Fruit fly (Drosophila melanogaster) whole organism, embryonic: ENCODE measurements around the gene gfzf.
A peak's percentile ranks its signal among the peaks of the same experiment; 100 is the strongest.

ENCODE experiments used
- Ada2b ChIP-seq: fragments of 200-800 bp; sonication (Bioruptor generic); IDR thresholded peaks from 2 replicates; pipeline ENCODE4 v1.3.6; 2022; ENCODE audit warnings: missing biosample characterization, missing genetic modification characterization
- Atf3 ChIP-seq: fragments of 200-800 bp; sonication (Bioruptor generic); optimal IDR thresholded peaks from 3 replicates; lab custom pipeline; 2016; ENCODE audit warnings: missing biosample characterization, missing genetic modification characterization
- B-H1 ChIP-seq: fragments of 200-800 bp; sonication (Bioruptor generic); IDR thresholded peaks from 3 replicates; pipeline ENCODE4 v1.3.6; 2022; ENCODE audit warnings: missing biosample characterization, missing genetic modification characterization
- Bteb2 ChIP-seq: fragments of 200-800 bp; sonication (Bioruptor generic); optimal IDR thresholded peaks from 2 replicates; lab custom pipeline; 2016; ENCODE audit warnings: missing biosample characterization, missing genetic modification characterization
- CG10543 ChIP-seq: fragments of 200-800 bp; sonication (Bioruptor generic); optimal IDR thresholded peaks from 3 replicates; lab custom pipeline; 2017; ENCODE audit warnings: missing biosample characterization, mild to moderate bottlenecking, missing genetic modification characterization, moderate library complexity
- CG10654 ChIP-seq: fragments of 200-800 bp; sonication (Bioruptor generic); optimal IDR thresholded peaks from 2 replicates; lab custom pipeline; 2016; ENCODE audit warnings: missing biosample characterization, missing genetic modification characterization
- CG11398 ChIP-seq: fragments of 200-800 bp; sonication (Bioruptor generic); optimal IDR thresholded peaks from 2 replicates; lab custom pipeline; 2016; ENCODE audit warnings: missing biosample characterization, missing genetic modification characterization
- CG11560 ChIP-seq: fragments of 200-800 bp; sonication (Bioruptor generic); IDR thresholded peaks from 3 replicates; pipeline ENCODE4 v1.3.6; 2022; ENCODE audit warnings: missing biosample characterization, missing genetic modification characterization
- CG12155 ChIP-seq: fragments of 200-800 bp; sonication (Bioruptor generic); optimal IDR thresholded peaks from 3 replicates; lab custom pipeline; 2016; ENCODE audit warnings: missing biosample characterization, missing genetic modification characterization
- CG12659 ChIP-seq: fragments of 200-800 bp; sonication (Bioruptor generic); optimal IDR thresholded peaks from 3 replicates; lab custom pipeline; 2017; ENCODE audit warnings: mild to moderate bottlenecking, missing biosample characterization, missing genetic modification reagents, missing genetic modification characterization
- CG13424 ChIP-seq: fragments of 200-800 bp; sonication (Bioruptor generic); optimal IDR thresholded peaks from 2 replicates; lab custom pipeline; 2019; ENCODE audit warnings: missing biosample characterization, mild to moderate bottlenecking, missing genetic modification characterization, moderate library complexity
- CG13775 ChIP-seq: fragments of 200-800 bp; sonication (Bioruptor generic); optimal IDR thresholded peaks from 3 replicates; lab custom pipeline; 2017; ENCODE audit warnings: missing biosample characterization, mild to moderate bottlenecking, missing genetic modification characterization
- CG14441 ChIP-seq: fragments of 200-800 bp; sonication (Bioruptor generic); IDR thresholded peaks from 2 replicates; pipeline ENCODE4 v1.3.6; 2022; ENCODE audit warnings: missing biosample characterization, missing genetic modification characterization
- CG15514 ChIP-seq: fragments of 200-800 bp; sonication (Bioruptor generic); optimal IDR thresholded peaks from 3 replicates; lab custom pipeline; 2017; ENCODE audit warnings: missing biosample characterization, missing genetic modification characterization, mild to moderate bottlenecking, moderate library complexity, missing genetic modification reagents
- CG1647 ChIP-seq: fragments of 200-800 bp; sonication (Bioruptor generic); optimal IDR thresholded peaks from 3 replicates; lab custom pipeline; 2016; ENCODE audit warnings: missing biosample characterization, missing genetic modification characterization
- CG30403 ChIP-seq: fragments of 200-800 bp; sonication (Bioruptor generic); optimal IDR thresholded peaks from 3 replicates; lab custom pipeline; 2016; ENCODE audit warnings: missing biosample characterization, missing genetic modification characterization
- CG33557 ChIP-seq: fragments of 200-800 bp; sonication (Bioruptor generic); optimal IDR thresholded peaks from 2 replicates; lab custom pipeline; 2019; ENCODE audit warnings: missing biosample characterization, mild to moderate bottlenecking, missing genetic modification characterization, moderate library complexity
- CG4360 ChIP-seq: fragments of 200-800 bp; sonication (Bioruptor generic); IDR thresholded peaks from 2 replicates; pipeline ENCODE4 v1.3.6; 2022; ENCODE audit warnings: missing biosample characterization, missing genetic modification characterization
- CG4730 ChIP-seq: fragments of 200-800 bp; sonication (Bioruptor generic); IDR thresholded peaks from 2 replicates; pipeline ENCODE4 v1.3.6; 2022; ENCODE audit warnings: missing biosample characterization, missing genetic modification characterization
- CG6683 ChIP-seq: fragments of 200-800 bp; sonication (Bioruptor generic); optimal IDR thresholded peaks from 2 replicates; lab custom pipeline; 2017; ENCODE audit warnings: missing biosample characterization, mild to moderate bottlenecking, missing genetic modification characterization, missing genetic modification reagents
- CG9797 ChIP-seq: fragments of 200-800 bp; sonication (Bioruptor generic); optimal IDR thresholded peaks from 3 replicates; lab custom pipeline; 2018; ENCODE audit warnings: missing biosample characterization, mild to moderate bottlenecking, missing genetic modification characterization
- CG9817 ChIP-seq: fragments of 200-800 bp; sonication (Bioruptor generic); optimal IDR thresholded peaks from 2 replicates; lab custom pipeline; 2018; ENCODE audit warnings: missing biosample characterization, mild to moderate bottlenecking, missing genetic modification characterization, moderate library complexity
- Chrac-16 ChIP-seq: fragments of 200-800 bp; sonication (Bioruptor generic); optimal IDR thresholded peaks from 3 replicates; lab custom pipeline; 2016; ENCODE audit warnings: missing biosample characterization, missing genetic modification characterization
- Doc3 ChIP-seq: fragments of 200-800 bp; sonication (Bioruptor generic); IDR thresholded peaks from 3 replicates; pipeline ENCODE4 v1.3.6; 2022; ENCODE audit warnings: missing biosample characterization, missing genetic modification characterization; ENCODE audit not compliant: partially characterized antibody
- Gug ChIP-seq: fragments of 200-800 bp; sonication (Bioruptor generic); IDR thresholded peaks from 4 replicates; pipeline ENCODE4 v1.3.6; 2022; ENCODE audit warnings: missing biosample characterization, missing genetic modification characterization
- Jarid2 ChIP-seq: fragments of 200-800 bp; sonication (Bioruptor generic); optimal IDR thresholded peaks from 3 replicates; lab custom pipeline; 2017; ENCODE audit warnings: mild to moderate bottlenecking, missing biosample characterization, missing genetic modification reagents, missing genetic modification characterization
- Myb ChIP-seq: fragments of 200-800 bp; sonication (Bioruptor generic); optimal IDR thresholded peaks from 2 replicates; lab custom pipeline; 2016; ENCODE audit warnings: missing biosample characterization, missing genetic modification characterization
- Nf-YB ChIP-seq: fragments of 200-800 bp; sonication (Bioruptor generic); optimal IDR thresholded peaks from 3 replicates; lab custom pipeline; 2019; ENCODE audit warnings: missing biosample characterization, mild to moderate bottlenecking, missing genetic modification characterization, moderate library complexity
- Pdp1 ChIP-seq, 2 experiments: fragments of 200-800 bp; sonication (Bioruptor generic); optimal IDR thresholded peaks; 3 replicates each; lab custom pipeline; 2016; ENCODE audit warnings: missing biosample characterization in 2 of 2, missing genetic modification characterization in 2 of 2, mild to moderate bottlenecking in 1 of 2, moderate library complexity in 1 of 2
- Rx ChIP-seq: fragments of 200-800 bp; sonication (Bioruptor generic); IDR thresholded peaks from 2 replicates; pipeline ENCODE4 v1.3.6; 2022; ENCODE audit warnings: missing biosample characterization, missing genetic modification characterization
- Six4 ChIP-seq: fragments of 200-800 bp; sonication (Bioruptor generic); optimal IDR thresholded peaks from 2 replicates; lab custom pipeline; 2016; ENCODE audit warnings: missing biosample characterization, missing genetic modification characterization
- Xrp1 ChIP-seq: fragments of 200-800 bp; sonication (Bioruptor generic); IDR thresholded peaks from 2 replicates; pipeline ENCODE4 v1.3.6; 2022; ENCODE audit warnings: missing biosample characterization, missing genetic modification characterization
- bab2 ChIP-seq: fragments of 200-800 bp; sonication (Bioruptor generic); optimal IDR thresholded peaks from 2 replicates; lab custom pipeline; 2016; ENCODE audit warnings: missing biosample characterization, missing genetic modification characterization
- bcd ChIP-seq: fragments of 200-800 bp; sonication (Bioruptor generic); optimal IDR thresholded peaks from 2 replicates; lab custom pipeline; 2017; ENCODE audit warnings: missing biosample characterization, mild to moderate bottlenecking, missing genetic modification characterization
- cas ChIP-seq: fragments of 200-800 bp; sonication (Bioruptor generic); IDR thresholded peaks from 2 replicates; pipeline ENCODE4 v1.3.6; 2022; ENCODE audit warnings: missing biosample characterization, missing genetic modification characterization
- chinmo ChIP-seq: fragments of 200-800 bp; sonication (Bioruptor generic); IDR thresholded peaks from 4 replicates; pipeline ENCODE4 v1.3.6; 2022; ENCODE audit warnings: missing biosample characterization, missing genetic modification characterization; ENCODE audit not compliant: partially characterized antibody
- en ChIP-seq: fragments of 200-800 bp; sonication (Bioruptor generic); optimal IDR thresholded peaks from 2 replicates; lab custom pipeline; 2016; ENCODE audit warnings: missing biosample characterization, missing genetic modification characterization
- eve ChIP-seq, 2 experiments: fragments of >200 bp; optimal IDR thresholded peaks; 2 replicates each; lab custom pipeline; 2017; ENCODE audit warnings: missing biosample characterization in 2 of 2, missing genetic modification characterization in 2 of 2
- fd3F ChIP-seq: fragments of 200-800 bp; sonication (Bioruptor generic); optimal IDR thresholded peaks from 2 replicates; lab custom pipeline; 2018; ENCODE audit warnings: missing biosample characterization, mild to moderate bottlenecking, missing genetic modification characterization, moderate library complexity
- gsb ChIP-seq: fragments of 200-800 bp; sonication (Bioruptor generic); IDR thresholded peaks from 2 replicates; pipeline ENCODE4 v1.3.6; 2022; ENCODE audit warnings: missing biosample characterization, missing genetic modification characterization
- ham ChIP-seq: fragments of 200-800 bp; sonication (Bioruptor generic); IDR thresholded peaks from 2 replicates; pipeline ENCODE4 v1.3.6; 2022; ENCODE audit warnings: missing biosample characterization, missing genetic modification characterization
- her ChIP-seq: fragments of 200-800 bp; sonication (Bioruptor generic); optimal IDR thresholded peaks from 2 replicates; lab custom pipeline; 2016; ENCODE audit warnings: missing biosample characterization, missing genetic modification characterization
- kni ChIP-seq: fragments of 200-800 bp; sonication (Bioruptor generic); optimal IDR thresholded peaks from 3 replicates; lab custom pipeline; 2017; ENCODE audit warnings: mild to moderate bottlenecking, missing biosample characterization, missing genetic modification reagents, missing genetic modification characterization
- mld ChIP-seq: fragments of 200-800 bp; sonication (Bioruptor generic); IDR thresholded peaks from 3 replicates; pipeline ENCODE4 v1.3.6; 2022; ENCODE audit warnings: missing biosample characterization, missing genetic modification characterization; ENCODE audit not compliant: partially characterized antibody
- nau ChIP-seq: fragments of 200-800 bp; sonication (Bioruptor generic); optimal IDR thresholded peaks from 3 replicates; lab custom pipeline; 2017; ENCODE audit warnings: missing biosample characterization, mild to moderate bottlenecking, missing genetic modification characterization, missing genetic modification reagents
- pros ChIP-seq: fragments of 200-800 bp; sonication (Bioruptor generic); optimal IDR thresholded peaks from 3 replicates; lab custom pipeline; 2019; ENCODE audit warnings: missing biosample characterization, mild to moderate bottlenecking, missing genetic modification characterization, moderate library complexity
- pzg ChIP-seq: fragments of 200-800 bp; sonication (Bioruptor generic); optimal IDR thresholded peaks from 3 replicates; lab custom pipeline; 2018; ENCODE audit warnings: missing biosample characterization, mild to moderate bottlenecking, missing genetic modification characterization, moderate library complexity
- unc-4 ChIP-seq: fragments of 200-800 bp; sonication (Bioruptor generic); IDR thresholded peaks from 2 replicates; pipeline ENCODE4 v1.3.6; 2022; ENCODE audit warnings: missing biosample characterization, missing genetic modification characterization; ENCODE audit not compliant: partially characterized antibody
- yki ChIP-seq: fragments of >200 bp; optimal IDR thresholded peaks from 3 replicates; lab custom pipeline; 2018
- zfh2 ChIP-seq: fragments of 200-800 bp; sonication (Bioruptor generic); optimal IDR thresholded peaks from 2 replicates; lab custom pipeline; 2016; ENCODE audit warnings: missing biosample characterization, missing genetic modification characterization

The gfzf gene

dm6 chr3R:7186242-7187092 lies 35.7 kb upstream of the gfzf start, which contains the start of the genes CG10055 and lap (continued):
- peak; percentile 73 for TF ChIP-seq pzg
- TF ChIP-seq bcd: no peak
- no peak for TF ChIP-seq CG6683 (GFP tag; lab: Kevin White, UChicago)
- TF ChIP-seq Pdp1 (GFP tag; optimal IDR thresholded peaks at IDR 0.05; lab: Kevin White, UChicago): no peak
- TF ChIP-seq unc-4: peak; percentile 42; the same call in 1 of the 2 replicates
- no peak for TF ChIP-seq Jarid2 (GFP tag; lab: Kevin White, UChicago)
- TF ChIP-seq ham (GFP tag; lab: Robert Waterston, UW): no peak
- no peak for TF ChIP-seq CG11398 (GFP tag; lab: Kevin White, UChicago)
- no peak for TF ChIP-seq CG14441 (GFP tag; lab: Robert Waterston, UW)
- TF ChIP-seq Nf-YB (GFP tag; lab: Kevin White, UChicago): no peak
- TF ChIP-seq mld (GFP tag; lab: Robert Waterston, UW): no peak
- no peak for TF ChIP-seq CG13775 (GFP tag; lab: Kevin White, UChicago)
- no peak for TF ChIP-seq CG13424
- no peak for TF ChIP-seq CG30403
- no peak for TF ChIP-seq en (GFP tag; lab: Kevin White, UChicago)
- no peak for TF ChIP-seq Doc3 (GFP tag; lab: Robert Waterston, UW)
- TF ChIP-seq Rx (GFP tag; lab: Robert Waterston, UW): no peak
- no peak for TF ChIP-seq CG12155 (GFP tag; lab: Kevin White, UChicago)
- TF ChIP-seq yki (lab: Kevin White, UChicago): no peak
- no peak for TF ChIP-seq CG9817 (tag; lab: Kevin White, UChicago)
- TF ChIP-seq eve (GFP tag; optimal IDR thresholded peaks at IDR 0.05; lab: Kevin White, UChicago): no peak
- no peak for TF ChIP-seq Bteb2 (GFP tag; lab: Kevin White, UChicago)
- TF ChIP-seq Ada2b (GFP tag; lab: Robert Waterston, UW): no peak
- no peak for TF ChIP-seq Six4 (GFP tag; lab: Kevin White, UChicago)
- TF ChIP-seq CG10543 (GFP tag; lab: Kevin White, UChicago): no peak
- TF ChIP-seq CG33557 (GFP tag; lab: Kevin White, UChicago): no peak
- no peak for TF ChIP-seq pros (GFP tag; lab: Kevin White, UChicago)
- TF ChIP-seq cas (GFP tag; lab: Robert Waterston, UW): no peak
- no peak for TF ChIP-seq Xrp1 (GFP tag; lab: Robert Waterston, UW)
- 0 out of 4 replicates have a peak, but pooled peaks have one; percentile 25 for TF ChIP-seq chinmo (GFP tag; lab: Robert Waterston, UW)
- TF ChIP-seq fd3F (GFP tag; lab: Kevin White, UChicago): no peak
- no peak for TF ChIP-seq gsb (GFP tag; lab: Robert Waterston, UW)
- TF ChIP-seq nau (GFP tag; lab: Kevin White, UChicago): no peak
- TF ChIP-seq zfh2 (GFP tag; lab: Kevin White, UChicago): no peak
- TF ChIP-seq bab2 (GFP tag; lab: Kevin White, UChicago): no peak
- no peak for TF ChIP-seq Myb
- no peak for TF ChIP-seq CG11560 (tag; lab: Robert Waterston, UW)
- peak; percentile 71 for TF ChIP-seq CG12659 (GFP tag; lab: Kevin White, UChicago)
- TF ChIP-seq CG9797: peak; percentile 55
- no peak for TF ChIP-seq CG10654 (GFP tag; lab: Kevin White, UChicago)
- no peak for TF ChIP-seq kni (GFP tag; lab: Kevin White, UChicago)
- no peak for TF ChIP-seq Gug (GFP tag; lab: Robert Waterston, UW)
- peak; percentile 99 for TF ChIP-seq her
- TF ChIP-seq Atf3 (GFP tag; lab: Kevin White, UChicago): no peak
- TF ChIP-seq CG15514 (GFP tag; lab: Kevin White, UChicago): no peak
- TF ChIP-seq B-H1 (GFP tag; lab: Robert Waterston, UW): no peak
- TF ChIP-seq CG4730 (GFP tag; lab: Robert Waterston, UW): no peak
- no peak for TF ChIP-seq Chrac-16 (GFP tag; lab: Kevin White, UChicago)
- no peak for TF ChIP-seq CG4360 (GFP tag; lab: Robert Waterston, UW)
- TF ChIP-seq CG1647: no peak
